Worm (Caenorhabditis elegans) whole organism, L3 larva: ENCODE results near the gene ZC395.4.

ENCODE experiments used
- ama-1 ChIP-seq: fragments of 150-350 bp; optimal IDR thresholded peaks from 2 replicates; lab custom pipeline; 2018
- elt-2 ChIP-seq: sonication (generic microtip); optimal IDR thresholded peaks from 2 replicates; lab custom pipeline; 2016; ENCODE audit warnings: missing genetic modification reagents, mild to moderate bottlenecking, missing genetic modification characterization, missing compliant biosample characterization
- nhr-76 ChIP-seq: fragments of 150-350 bp; sonication (generic microtip); optimal IDR thresholded peaks from 5 replicates; lab custom pipeline; 2014; ENCODE audit warnings: missing biosample characterization, missing genetic modification characterization
- tbx-2 ChIP-seq: sonication (generic microtip); optimal IDR thresholded peaks from 2 replicates; lab custom pipeline; 2016; ENCODE audit warnings: mild to moderate bottlenecking, missing genetic modification characterization, missing compliant biosample characterization
- ztf-4 ChIP-seq: fragments of 150-350 bp; optimal IDR thresholded peaks from 2 replicates; lab custom pipeline; 2014; ENCODE audit warnings: missing biosample characterization, missing genetic modification characterization

ce11 chrIII:5248706-5249105 is 21.2 kb upstream of the ZC395.4 start:
- no peak for TF ChIP-seq elt-2
- no peak for TF ChIP-seq nhr-76 (tag; lab: Kevin White, UChicago)
- TF ChIP-seq ama-1 (lab: Kevin White, UChicago): no peak
- no peak for TF ChIP-seq tbx-2 (tag; lab: Kevin White, UChicago)
- no peak for TF ChIP-seq ztf-4 (tag; lab: Kevin White, UChicago)
